Fruit fly (Drosophila melanogaster): ENCODE measurements around the gene axed.

Gene axed

DNA sequence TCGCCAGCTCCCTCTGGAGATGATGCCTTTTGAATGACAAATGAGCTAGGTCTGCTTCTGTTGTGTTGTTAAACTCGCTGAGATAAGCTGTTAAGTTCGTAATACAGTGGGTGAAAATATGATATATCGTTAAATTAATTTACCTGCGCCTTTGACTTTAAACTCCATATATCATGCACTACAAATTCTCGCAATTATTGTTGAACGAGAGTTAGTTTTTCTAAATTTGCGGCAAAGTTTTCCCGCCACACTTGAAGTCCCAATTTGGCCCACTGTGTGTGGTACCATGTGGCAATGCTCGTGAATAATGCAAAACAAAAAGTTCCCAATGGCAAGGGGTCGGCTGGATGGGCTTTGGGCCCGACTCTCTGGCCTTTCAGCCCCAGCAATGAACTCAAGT lies 32.4 kb upstream of the axed start (continued):
- TF ChIP-seq lbe (GFP tag; optimal IDR thresholded peaks at IDR 0.05) (no peak), CG14441 (GFP tag; IDR thresholded peaks at IDR 0.05) (peak; percentile 82), Doc2 (GFP tag; IDR thresholded peaks at IDR 0.05) (no peak), CG30403 (GFP tag; optimal IDR thresholded peaks at IDR 0.05) (peak; percentile 39), ewg (GFP tag; optimal IDR thresholded peaks at IDR 0.05) (peak; percentile 43), CHES-1-like (GFP tag; optimal IDR thresholded peaks at IDR 0.05) (peak; percentile 25), CG18764 (GFP tag; optimal IDR thresholded peaks at IDR 0.05) (no peak), CG4730 (GFP tag; IDR thresholded peaks at IDR 0.05) (peak; percentile 73), usp (GFP tag; optimal IDR thresholded peaks at IDR 0.05) (no peak)

DNA sequence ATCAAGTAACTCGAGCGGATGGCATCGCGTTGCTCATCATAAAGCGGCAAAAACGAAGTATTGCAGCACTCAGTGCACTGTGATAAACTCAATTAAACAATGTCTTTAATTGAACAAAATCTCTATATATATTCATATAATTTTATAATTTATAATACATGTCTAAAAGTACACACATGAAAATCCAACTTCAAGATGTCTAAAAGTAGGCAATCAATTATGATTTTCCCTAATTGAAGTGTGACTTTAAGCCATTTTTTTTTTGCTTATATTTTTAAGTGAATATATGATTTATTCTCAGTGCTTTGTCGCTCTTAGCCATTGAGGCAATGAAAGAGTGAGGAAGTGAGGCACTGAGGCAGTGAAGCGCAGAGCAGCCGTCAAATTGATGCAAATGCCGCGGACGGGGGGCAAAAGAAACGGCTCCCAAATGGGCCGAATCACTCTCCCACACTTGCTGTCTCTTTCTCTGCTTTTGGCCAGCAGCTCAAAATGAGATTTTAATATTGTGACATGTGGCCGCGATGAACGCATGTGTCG lies 31.7 kb upstream of the axed start:
- no peak for TF ChIP-seq Kr (GFP tag; optimal IDR thresholded peaks at IDR 0.05)
- no peak for TF ChIP-seq dimm (GFP tag; IDR thresholded peaks at IDR 0.05)
- peak; percentile 11 for TF ChIP-seq sens (GFP tag)
- no peak for TF ChIP-seq tx (GFP tag; optimal IDR thresholded peaks at IDR 0.05)
- TF ChIP-seq Optix (GFP tag; IDR thresholded peaks at IDR 0.05), result no peak
- no peak for TF ChIP-seq Ada2b (GFP tag; IDR thresholded peaks at IDR 0.05)
- TF ChIP-seq Lhr (GFP tag; optimal IDR thresholded peaks at IDR 0.05), result no peak
- TF ChIP-seq Sin3A (optimal IDR thresholded peaks at IDR 0.05), result no peak
- TF ChIP-seq az2 (GFP tag; optimal IDR thresholded peaks at IDR 0.05), result no peak
- TF ChIP-seq da (GFP tag; optimal IDR thresholded peaks at IDR 0.05), result no peak
- peak in 1 of 2 experiments; percentile 26 for TF ChIP-seq Eip74EF (GFP tag; optimal IDR thresholded peaks at IDR 0.05)
- TF ChIP-seq CG1602 (GFP tag; optimal IDR thresholded peaks at IDR 0.05), result no peak
- TF ChIP-seq CG7839 (tag; optimal IDR thresholded peaks at IDR 0.05), result peak; percentile 6
- TF ChIP-seq prd (optimal IDR thresholded peaks at IDR 0.05), result no peak
- TF ChIP-seq prd (GFP tag; IDR thresholded peaks at IDR 0.05), result 0 out of 3 replicates have a peak, but pooled peaks have one; percentile 6
- TF ChIP-seq CG3065 (GFP tag; optimal IDR thresholded peaks at IDR 0.05), result no peak
- no peak for TF ChIP-seq Trl (optimal IDR thresholded peaks at IDR 0.05)
- no peak for TF ChIP-seq Trl (GFP tag; optimal IDR thresholded peaks at IDR 0.05)
- TF ChIP-seq phol (tag; optimal IDR thresholded peaks at IDR 0.05), result no peak
- peak; percentile 9 for TF ChIP-seq CG13424 (tag; optimal IDR thresholded peaks at IDR 0.05)
- peak; percentile 42 for TF ChIP-seq gem (tag; optimal IDR thresholded peaks at IDR 0.05)
- TF ChIP-seq nmo (GFP tag; optimal IDR thresholded peaks at IDR 0.05), result peak; percentile 17
- TF ChIP-seq Sry-β (GFP tag; optimal IDR thresholded peaks at IDR 0.05), result no peak
- no peak for TF ChIP-seq fd3F (GFP tag; optimal IDR thresholded peaks at IDR 0.05)
- no peak for TF ChIP-seq zen (tag; optimal IDR thresholded peaks at IDR 0.05)
- no peak for TF ChIP-seq CG10462 (GFP tag; optimal IDR thresholded peaks at IDR 0.05)
- no peak for TF ChIP-seq nerfin-1 (tag; optimal IDR thresholded peaks at IDR 0.05)
- TF ChIP-seq ATbp (GFP tag; optimal IDR thresholded peaks at IDR 0.05), result peak; percentile 12
- no peak for TF ChIP-seq HHEX (GFP tag; optimal IDR thresholded peaks at IDR 0.05)
- TF ChIP-seq tap (tag; optimal IDR thresholded peaks at IDR 0.05), result peak; percentile 22
- peak; percentile 16 for TF ChIP-seq PHDP (tag; optimal IDR thresholded peaks at IDR 0.05)
- peak; percentile 41 for TF ChIP-seq Sox102F (GFP tag; optimal IDR thresholded peaks at IDR 0.05)
- no peak for TF ChIP-seq Scr (GFP tag; IDR thresholded peaks at IDR 0.05; ENCODE audit: partially characterized antibody)
- TF ChIP-seq CG18619 (GFP tag; optimal IDR thresholded peaks at IDR 0.05), result no peak
- no peak for TF ChIP-seq crp (GFP tag; optimal IDR thresholded peaks at IDR 0.05)
- TF ChIP-seq CG11504 (tag; optimal IDR thresholded peaks at IDR 0.05), result peak; percentile 39
- no peak for TF ChIP-seq slbo (GFP tag; IDR thresholded peaks at IDR 0.05)
- no peak for TF ChIP-seq CG18011 (GFP tag; optimal IDR thresholded peaks at IDR 0.05)
- no peak for TF ChIP-seq CG6175 (GFP tag; IDR thresholded peaks at IDR 0.05)
- no peak for TF ChIP-seq CG10267 (tag; optimal IDR thresholded peaks at IDR 0.05)
- TF ChIP-seq CG2678 (tag; optimal IDR thresholded peaks at IDR 0.05), result peak; percentile 31

All from whole organism, embryonic.